Worm (Caenorhabditis elegans): ENCODE data around the gene snx-17.

The snx-17 gene

ce11 chrX:13088539-13088938 is 33.6 kb downstream of the snx-17 start:
- TF ChIP-seq fos-1 (tag; optimal IDR thresholded peaks at IDR 0.05) = no peak
- no peak for TF ChIP-seq lin-14 (GFP tag; optimal IDR thresholded peaks at IDR 0.05)
- TF ChIP-seq mab-9 (GFP tag; IDR thresholded peaks at IDR 0.05) = no peak
- TF ChIP-seq unc-30 (tag; optimal IDR thresholded peaks at IDR 0.05) = no peak
- TF ChIP-seq efl-1 (optimal IDR thresholded peaks at IDR 0.05) = no peak
- TF ChIP-seq efl-1 (GFP tag; optimal IDR thresholded peaks at IDR 0.05 in 1 of 2) = no peak
- no peak for TF ChIP-seq dsc-1 (tag; optimal IDR thresholded peaks at IDR 0.05)
- no peak for TF ChIP-seq ceh-88 (GFP tag; IDR thresholded peaks at IDR 0.05)
- no peak for TF ChIP-seq zag-1 (tag; optimal IDR thresholded peaks at IDR 0.05)
- TF ChIP-seq ceh-90 (tag; optimal IDR thresholded peaks at IDR 0.05) = no peak
- no peak for TF ChIP-seq blmp-1 (tag; optimal IDR thresholded peaks at IDR 0.05)
- TF ChIP-seq rnt-1 (tag; optimal IDR thresholded peaks at IDR 0.05) = no peak
- no peak for TF ChIP-seq snpc-4 (tag; optimal IDR thresholded peaks at IDR 0.05)
- no peak for TF ChIP-seq mdl-1 (tag; optimal IDR thresholded peaks at IDR 0.05)
- TF ChIP-seq efl-3 (GFP tag; optimal IDR thresholded peaks at IDR 0.05) = no peak

- TF ChIP-seq ets-5 (GFP tag; IDR thresholded peaks at IDR 0.05) (no peak), hpl-2 (GFP tag; optimal IDR thresholded peaks at IDR 0.05) (no peak), grh-1 (GFP tag; IDR thresholded peaks at IDR 0.05) (no peak), zag-1 (tag; optimal IDR thresholded peaks at IDR 0.05) (no peak), nhr-84 (tag; optimal IDR thresholded peaks at IDR 0.05) (no peak), dsc-1 (tag; optimal IDR thresholded peaks at IDR 0.05) (no peak), C34B4.2 (tag; optimal IDR thresholded peaks at IDR 0.05) (no peak), tlp-1 (tag; optimal IDR thresholded peaks at IDR 0.05) (no peak), nhr-19 (GFP tag; conservative IDR thresholded peaks at IDR 0.05) (no peak)
Measured at ce11 chrX:13084273-13084672, 37.8 kb downstream of the snx-17 start, which contains the start of gene R03G8.1. Gene R03G8.1 (plus strand): TSS chrX:13084573.

ce11 chrX:13082326-13082725 is 39.8 kb downstream of the snx-17 start, which contains the start of gene str-10:
Gene str-10 (plus strand): TSS chrX:13082626.
- TF ChIP-seq fkh-8 (tag; optimal IDR thresholded peaks at IDR 0.05) (no peak), efl-1 (optimal IDR thresholded peaks at IDR 0.05) (no peak), efl-1 (GFP tag; optimal IDR thresholded peaks at IDR 0.05 in 1 of 2) (peak in 1 of 2 experiments; percentile 5)

- TF ChIP-seq pag-3 (tag; optimal IDR thresholded peaks at IDR 0.05; ENCODE audit: borderline replicate concordance, insufficient read depth) (no peak), pqm-1 (tag; optimal IDR thresholded peaks at IDR 0.05) (no peak), nhr-11 (tag; optimal IDR thresholded peaks at IDR 0.05) (no peak), lin-35 (GFP tag; optimal IDR thresholded peaks at IDR 0.05) (no peak), unc-98 (GFP tag; IDR thresholded peaks at IDR 0.05) (no peak), alr-1 (tag; optimal IDR thresholded peaks at IDR 0.05; ENCODE audit: borderline replicate concordance) (no peak), skn-1 (tag; optimal IDR thresholded peaks at IDR 0.05) (no peak)
Measured at ce11 chrX:13077872-13078271, 44.2 kb downstream of the snx-17 start, which contains the start of gene K03A11.4. Gene K03A11.4 (plus strand): TSS chrX:13078172.

ce11 chrX:13074373-13074772 is 47.7 kb downstream of the snx-17 start, which contains the start of gene ceh-28:
Gene ceh-28 (plus strand): TSS chrX:13074673.
- TF ChIP-seq ztf-11 (tag; optimal IDR thresholded peaks at IDR 0.05) (no peak), fkh-8 (tag; optimal IDR thresholded peaks at IDR 0.05) (no peak), rnt-1 (tag; optimal IDR thresholded peaks at IDR 0.05) (no peak), ztf-4 (tag; optimal IDR thresholded peaks at IDR 0.05) (no peak), C04F5.9 (tag; optimal IDR thresholded peaks at IDR 0.05) (no peak), ceh-63 (GFP tag; optimal IDR thresholded peaks at IDR 0.05) (no peak), nhr-28 (tag; optimal IDR thresholded peaks at IDR 0.05) (no peak), lin-13 (GFP tag; optimal IDR thresholded peaks at IDR 0.05) (no peak), nhr-47 (tag; optimal IDR thresholded peaks at IDR 0.05) (no peak), pag-3 (tag; optimal IDR thresholded peaks at IDR 0.05; ENCODE audit: borderline replicate concordance, insufficient read depth) (no peak), dsc-1 (tag; optimal IDR thresholded peaks at IDR 0.05) (no peak), lsy-2 (tag; optimal IDR thresholded peaks at IDR 0.05) (no peak), fos-1 (tag; optimal IDR thresholded peaks at IDR 0.05) (no peak), unc-62 (GFP tag; optimal IDR thresholded peaks at IDR 0.05) (no peak), snpc-4 (tag; optimal IDR thresholded peaks at IDR 0.05) (no peak), nhr-85 (tag) (no peak), unc-86 (tag; optimal IDR thresholded peaks at IDR 0.05) (no peak), xbp-1 (tag; optimal IDR thresholded peaks at IDR 0.05) (no peak)

Data from whole organism, L1 larva.